Fruit fly (Drosophila melanogaster) whole organism, prepupa: ENCODE measurements around the gene CG14329.

Experiments
- CG6163 ChIP-seq: fragments of 200-800 bp; sonication (Bioruptor generic); IDR thresholded peaks from 3 replicates; pipeline ENCODE4 v1.3.6; 2022; ENCODE audit warnings: missing biosample characterization, missing genetic modification characterization
- fkh ChIP-seq: fragments of 200-800 bp; sonication (Bioruptor generic); optimal IDR thresholded peaks from 3 replicates; lab custom pipeline; 2017; ENCODE audit warnings: missing biosample characterization, mild to moderate bottlenecking, missing genetic modification characterization, moderate library complexity

DNA sequence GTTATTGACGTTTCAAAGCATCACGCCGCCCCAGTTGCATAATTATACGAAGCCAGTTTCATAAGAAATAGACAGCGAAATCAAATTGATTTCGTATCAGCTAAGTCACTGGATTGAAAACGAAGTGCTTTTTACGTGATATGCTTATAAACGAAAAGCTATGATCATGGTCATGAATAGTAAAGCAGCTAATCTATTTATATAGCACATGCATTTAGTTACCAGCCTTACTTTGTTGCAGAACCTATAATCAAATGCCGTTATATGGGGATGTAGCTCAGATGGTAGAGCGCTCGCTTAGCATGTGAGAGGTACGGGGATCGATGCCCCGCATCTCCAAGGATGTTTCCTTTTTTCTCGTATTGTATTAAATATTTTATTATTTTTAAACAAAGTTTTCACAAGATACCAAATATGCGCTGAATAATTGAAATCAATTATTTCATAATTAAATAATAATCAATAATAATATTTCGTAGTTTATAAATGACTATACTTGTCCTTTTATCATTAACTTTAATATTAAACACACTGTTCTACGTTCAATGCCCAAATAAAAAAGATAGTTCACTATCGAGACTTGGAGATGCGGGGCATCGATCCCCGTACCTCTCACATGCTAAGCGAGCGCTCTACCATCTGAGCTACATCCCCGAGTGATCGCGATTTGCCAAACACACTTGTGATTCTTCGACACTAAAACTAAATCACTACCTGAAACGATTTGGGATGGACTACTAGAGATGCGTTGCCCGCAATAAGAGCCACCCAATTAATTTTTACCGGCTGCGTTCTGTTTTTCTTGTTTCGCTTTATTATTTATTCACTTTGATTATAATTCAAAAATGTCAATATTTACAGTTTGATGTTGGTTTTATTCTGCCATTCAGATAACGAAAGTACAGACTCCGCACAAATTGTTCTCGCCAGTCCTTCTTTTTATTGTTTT, 37.2 kb downstream of the CG14329 start:
- TF ChIP-seq fkh (GFP tag; lab: Kevin White, UChicago) (peak; percentile 33), CG6163 (GFP tag; lab: Robert Waterston, UW) (no peak)
